Fruit fly (Drosophila melanogaster): Measurements from ENCODE around the gene jet.

dm6 chr2L:4903838-4904237 lies 45.7 kb downstream of the jet start:
- TF ChIP-seq h (optimal IDR thresholded peaks at IDR 0.05) (no peak), Myc (optimal IDR thresholded peaks at IDR 0.05) (no peak), Sin3A (optimal IDR thresholded peaks at IDR 0.05) (no peak), psq (optimal IDR thresholded peaks at IDR 0.05) (no peak), insv (optimal IDR thresholded peaks at IDR 0.05) (no peak)
